Worm (Caenorhabditis elegans) whole organism, young adult: Measurements from ENCODE around the gene Y54G2A.15.

Experiments
- F49E8.2 ChIP-seq: sonication (generic microtip); optimal IDR thresholded peaks from 3 replicates; lab custom pipeline; 2017; ENCODE audit warnings: missing genetic modification characterization, mild to moderate bottlenecking, missing compliant biosample characterization, antibody characterized with exemption, moderate library complexity; ENCODE audit not compliant: insufficient read depth
- T26A5.8 ChIP-seq: sonication (generic microtip); optimal IDR thresholded peaks from 2 replicates; lab custom pipeline; 2016; ENCODE audit warnings: missing genetic modification characterization, missing compliant biosample characterization
- cebp-2 ChIP-seq: fragments of 200-800 bp; sonication (Bioruptor generic); IDR thresholded peaks from 2 replicates; pipeline ENCODE4 v1.3.6; 2022; ENCODE audit warnings: missing genetic modification characterization, missing compliant biosample characterization
- hmg-20 ChIP-seq: fragments of 200-800 bp; sonication (Bioruptor generic); IDR thresholded peaks from 2 replicates; pipeline ENCODE4 v1.3.6; 2022; ENCODE audit warnings: missing genetic modification reagents, missing genetic modification characterization, missing compliant biosample characterization
- nhr-90 ChIP-seq: sonication (generic microtip); optimal IDR thresholded peaks from 2 replicates; lab custom pipeline; 2016; ENCODE audit warnings: missing genotype, mild to moderate bottlenecking, missing genetic modification characterization, missing compliant biosample characterization
- snpc-1.3 ChIP-seq: sonication (generic microtip); optimal IDR thresholded peaks from 2 replicates; lab custom pipeline; 2017; ENCODE audit warnings: missing genetic modification characterization, mild to moderate bottlenecking, missing compliant biosample characterization, antibody characterized with exemption, moderate library complexity, missing genotype, missing genetic modification reagents; ENCODE audit not compliant: insufficient read depth

Y54G2A.15 gene

ce11 chrIV:2793956-2794355, 49.8 kb downstream of the Y54G2A.15 start:
- TF ChIP-seq nhr-90 (tag; lab: Kevin White, UChicago) (no peak), snpc-1.3 (no peak), hmg-20 (no peak), F49E8.2 (tag; lab: Kevin White, UChicago) (no peak), cebp-2 (GFP tag; lab: Robert Waterston, UW) (no peak), T26A5.8 (no peak)
